Worm (Caenorhabditis elegans) whole organism, L1 larva: Measurements from ENCODE around the gene srbc-8.

Experiments
- F16B12.6 ChIP-seq: fragments of 150-350 bp; optimal IDR thresholded peaks from 2 replicates; lab custom pipeline; 2014; ENCODE audit warnings: missing biosample characterization, missing genetic modification characterization
- ceh-82 ChIP-seq, 3 experiments: fragments of 150-350 bp in 1 of 3; sonication (generic microtip) in 2 of 3; optimal IDR thresholded peaks; 2 replicates each; lab custom pipeline; 2014 to 2017; ENCODE audit warnings: missing biosample characterization in 3 of 3, missing genetic modification characterization in 3 of 3
- fkh-10 ChIP-seq: sonication (generic microtip); optimal IDR thresholded peaks from 2 replicates; lab custom pipeline; 2017; ENCODE audit warnings: missing biosample characterization, missing genetic modification reagents, missing genetic modification characterization
- grh-1 ChIP-seq: fragments of 200-800 bp; sonication (Bioruptor generic); IDR thresholded peaks from 2 replicates; pipeline ENCODE4 v1.3.6; 2022; ENCODE audit warnings: missing genetic modification reagents, missing genetic modification characterization, missing compliant biosample characterization
- nhr-71 ChIP-seq: sonication (generic microtip); optimal IDR thresholded peaks from 2 replicates; lab custom pipeline; 2016; ENCODE audit warnings: mild to moderate bottlenecking, missing genetic modification characterization, moderate library complexity, missing compliant biosample characterization
- nhr-76 ChIP-seq: sonication (generic microtip); optimal IDR thresholded peaks from 2 replicates; lab custom pipeline; 2017; ENCODE audit warnings: missing biosample characterization, missing genetic modification characterization
- nhr-84 ChIP-seq: sonication (generic microtip); optimal IDR thresholded peaks from 2 replicates; lab custom pipeline; 2017; ENCODE audit warnings: missing biosample characterization, missing genetic modification characterization
- pag-3 ChIP-seq: sonication (generic microtip); optimal IDR thresholded peaks from 2 replicates; lab custom pipeline; 2017; ENCODE audit warnings: missing genetic modification characterization, mild to moderate bottlenecking, missing compliant biosample characterization, antibody characterized with exemption, borderline replicate concordance; ENCODE audit not compliant: insufficient read depth
- snpc-4 ChIP-seq: fragments of 150-350 bp; optimal IDR thresholded peaks from 2 replicates; lab custom pipeline; 2014; ENCODE audit warnings: missing biosample characterization, missing genetic modification characterization
- swsn-7 ChIP-seq: sonication (generic microtip); optimal IDR thresholded peaks from 2 replicates; lab custom pipeline; 2016; ENCODE audit warnings: missing genetic modification characterization, missing compliant biosample characterization
- unc-130 ChIP-seq: fragments of 150-350 bp; optimal IDR thresholded peaks from 2 replicates; lab custom pipeline; 2017; ENCODE audit warnings: missing biosample characterization, missing genetic modification characterization, inconsistent platforms

DNA sequence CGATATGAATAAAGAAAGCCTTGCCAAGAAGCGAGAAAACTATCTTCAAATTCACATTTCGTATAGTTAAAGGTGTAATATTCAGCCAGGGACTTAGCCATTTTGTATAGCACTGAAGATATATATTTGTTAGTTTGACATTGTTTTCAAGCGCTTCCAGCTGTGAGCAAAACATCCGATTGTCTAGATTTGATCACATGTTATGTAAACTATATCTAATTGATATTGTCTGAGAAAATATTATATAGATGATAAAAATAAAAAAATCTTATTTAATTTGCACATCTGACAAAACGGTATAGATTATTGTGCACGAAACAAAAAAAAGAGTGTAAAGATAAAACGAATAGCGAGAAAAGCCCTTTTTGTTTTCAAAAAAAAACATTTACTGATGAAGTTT lies 20.2 kb downstream of the srbc-8 start, which contains the start of gene srh-89:
- TF ChIP-seq snpc-4 (tag; lab: Kevin White, UChicago) (no peak), nhr-76 (no peak), grh-1 (GFP tag; lab: Robert Waterston, UW) (no peak), fkh-10 (GFP tag; lab: Kevin White, UChicago) (no peak), unc-130 (no peak), ceh-82 (tag; optimal IDR thresholded peaks at IDR 0.05; lab: Kevin White, UChicago) (no peak), F16B12.6 (tag; lab: Kevin White, UChicago) (no peak), nhr-71 (tag; lab: Kevin White, UChicago) (no peak), pag-3 (no peak), nhr-84 (tag; lab: Kevin White, UChicago) (no peak), swsn-7 (tag; lab: Kevin White, UChicago) (no peak)
